Fruit fly (Drosophila melanogaster) whole organism, embryonic: ENCODE data around the gene CG3841.

Source experiments
- CG12219 ChIP-seq: fragments of 200-800 bp; sonication (Bioruptor generic); optimal IDR thresholded peaks from 3 replicates; lab custom pipeline; 2018; ENCODE audit warnings: missing biosample characterization, mild to moderate bottlenecking, missing genetic modification characterization
- Ptx1 ChIP-seq: fragments of 200-800 bp; sonication (Bioruptor generic); IDR thresholded peaks from 2 replicates; pipeline ENCODE4 v1.3.6; 2022; ENCODE audit warnings: missing biosample characterization, missing genetic modification characterization
- grau ChIP-seq: fragments of 200-800 bp; optimal IDR thresholded peaks from 3 replicates; lab custom pipeline; 2019; ENCODE audit warnings: missing biosample characterization, mild to moderate bottlenecking, missing genetic modification characterization, moderate library complexity
- slou ChIP-seq: fragments of 200-800 bp; sonication (Bioruptor generic); optimal IDR thresholded peaks from 3 replicates; lab custom pipeline; 2016; ENCODE audit warnings: missing biosample characterization, missing genetic modification characterization
- tgo ChIP-seq: fragments of 200-800 bp; sonication (Bioruptor generic); IDR thresholded peaks from 3 replicates; pipeline ENCODE4 v1.3.6; 2022; ENCODE audit warnings: missing biosample characterization, missing genetic modification characterization

dm6 chr2L:9557858-9558257, 31.4 kb upstream of the CG3841 start:
- TF ChIP-seq tgo (GFP tag; lab: Robert Waterston, UW) = no peak
- TF ChIP-seq slou (GFP tag; lab: Kevin White, UChicago) = no peak
- TF ChIP-seq grau (tag; lab: Kevin White, UChicago) = no peak
- no peak for TF ChIP-seq Ptx1 (GFP tag; lab: Robert Waterston, UW)
- no peak for TF ChIP-seq CG12219 (GFP tag; lab: Kevin White, UChicago)
